Worm (Caenorhabditis elegans): ENCODE results near the gene clp-4.

The clp-4 gene

ce11 chrIII:1833984-1834563, 16.0 kb upstream of the clp-4 start, which contains the start of gene rexd-1:
Gene rexd-1 (plus strand): TSS chrIII:1834513.
- peak; percentile 84; the same call in 1 of the 2 replicates for TF ChIP-seq T22C8.4 (GFP tag; IDR thresholded peaks at IDR 0.05)
- no peak for TF ChIP-seq ztf-23 (GFP tag; IDR thresholded peaks at IDR 0.05)

- TF ChIP-seq flt-1 (GFP tag; IDR thresholded peaks at IDR 0.05) (no peak), ztf-23 (GFP tag; IDR thresholded peaks at IDR 0.05) (no peak), med-1 (GFP tag; optimal IDR thresholded peaks at IDR 0.05; ENCODE audit: insufficient read depth) (no peak)
Observed at ce11 chrIII:1832453-1832852, 14.3 kb upstream of the clp-4 start.

- TF ChIP-seq ztf-23 (GFP tag; IDR thresholded peaks at IDR 0.05) (no peak), klf-2 (GFP tag; conservative IDR thresholded peaks at IDR 0.05) (no peak), tab-1 (GFP tag; IDR thresholded peaks at IDR 0.05) (no peak), med-1 (GFP tag; optimal IDR thresholded peaks at IDR 0.05; ENCODE audit: insufficient read depth) (no peak), ref-1 (GFP tag; conservative IDR thresholded peaks at IDR 0.05) (no peak), flt-1 (GFP tag; IDR thresholded peaks at IDR 0.05) (no peak), T22C8.4 (GFP tag; IDR thresholded peaks at IDR 0.05) (no peak), ztf-29 (GFP tag; IDR thresholded peaks at IDR 0.05) (no peak), cog-1 (tag; optimal IDR thresholded peaks at IDR 0.05) (no peak)
Observed at ce11 chrIII:1831104-1831503, 13.0 kb upstream of the clp-4 start.

- TF ChIP-seq tab-1 (GFP tag; IDR thresholded peaks at IDR 0.05) (peak; percentile 88), flt-1 (GFP tag; IDR thresholded peaks at IDR 0.05) (peak; percentile 90), ref-1 (GFP tag; conservative IDR thresholded peaks at IDR 0.05) (no peak), ztf-29 (GFP tag; IDR thresholded peaks at IDR 0.05) (peak; percentile 29; the same call in 1 of the 2 replicates), ztf-23 (GFP tag; IDR thresholded peaks at IDR 0.05) (peak; percentile 77), klf-2 (GFP tag; conservative IDR thresholded peaks at IDR 0.05) (no peak), T22C8.4 (GFP tag; IDR thresholded peaks at IDR 0.05) (no peak), med-1 (GFP tag; optimal IDR thresholded peaks at IDR 0.05; ENCODE audit: insufficient read depth) (peak; percentile 80), cog-1 (tag; optimal IDR thresholded peaks at IDR 0.05) (no peak)
Observed at ce11 chrIII:1824264-1824922, 6.3 kb upstream of the clp-4 start, which contains the start of the genes pvf-1 and Y39A3CL.7. Gene pvf-1 (minus strand): TSS chrIII:1824314. Gene Y39A3CL.7 (plus strand): TSS chrIII:1824919.

ce11 chrIII:1819049-1819597, 1.0 kb upstream of the clp-4 start:
- TF ChIP-seq T22C8.4 (GFP tag; IDR thresholded peaks at IDR 0.05) (no peak), ztf-23 (GFP tag; IDR thresholded peaks at IDR 0.05) (no peak), cog-1 (tag; optimal IDR thresholded peaks at IDR 0.05) (no peak), ztf-29 (GFP tag; IDR thresholded peaks at IDR 0.05) (no peak), ref-1 (GFP tag; conservative IDR thresholded peaks at IDR 0.05) (no peak), med-1 (GFP tag; optimal IDR thresholded peaks at IDR 0.05; ENCODE audit: insufficient read depth) (no peak), tab-1 (GFP tag; IDR thresholded peaks at IDR 0.05) (no peak), flt-1 (GFP tag; IDR thresholded peaks at IDR 0.05) (no peak), klf-2 (GFP tag; conservative IDR thresholded peaks at IDR 0.05) (no peak)

ce11 chrIII:1814285-1814684, 3.8 kb downstream of the clp-4 start:
- TF ChIP-seq ztf-29 (GFP tag; IDR thresholded peaks at IDR 0.05): no peak
- TF ChIP-seq ref-1 (GFP tag; conservative IDR thresholded peaks at IDR 0.05): no peak
- no peak for TF ChIP-seq tab-1 (GFP tag; IDR thresholded peaks at IDR 0.05)
- no peak for TF ChIP-seq klf-2 (GFP tag; conservative IDR thresholded peaks at IDR 0.05)

- peak; percentile 98 for TF ChIP-seq T22C8.4 (GFP tag; IDR thresholded peaks at IDR 0.05)
Observed at ce11 chrIII:1807297-1807935, 10.7 kb downstream of the clp-4 start.

ce11 chrIII:1806183-1806798, 11.8 kb downstream of the clp-4 start:
- peak; percentile 84 for TF ChIP-seq T22C8.4 (GFP tag; IDR thresholded peaks at IDR 0.05)
- TF ChIP-seq ztf-29 (GFP tag; IDR thresholded peaks at IDR 0.05): no peak
- no peak for TF ChIP-seq flt-1 (GFP tag; IDR thresholded peaks at IDR 0.05)

ce11 chrIII:1805415-1806008, 12.6 kb downstream of the clp-4 start:
- no peak for TF ChIP-seq cog-1 (tag; optimal IDR thresholded peaks at IDR 0.05)
- peak; percentile 87 for TF ChIP-seq T22C8.4 (GFP tag; IDR thresholded peaks at IDR 0.05)
- TF ChIP-seq klf-2 (GFP tag; conservative IDR thresholded peaks at IDR 0.05): no peak
- TF ChIP-seq flt-1 (GFP tag; IDR thresholded peaks at IDR 0.05): no peak
- TF ChIP-seq tab-1 (GFP tag; IDR thresholded peaks at IDR 0.05): no peak
- no peak for TF ChIP-seq ztf-23 (GFP tag; IDR thresholded peaks at IDR 0.05)
- TF ChIP-seq ref-1 (GFP tag; conservative IDR thresholded peaks at IDR 0.05): no peak
- no peak for TF ChIP-seq med-1 (GFP tag; optimal IDR thresholded peaks at IDR 0.05; ENCODE audit: insufficient read depth)

ce11 chrIII:1804477-1804876, 13.6 kb downstream of the clp-4 start:
- TF ChIP-seq cog-1 (tag; optimal IDR thresholded peaks at IDR 0.05) (no peak), flt-1 (GFP tag; IDR thresholded peaks at IDR 0.05) (no peak), T22C8.4 (GFP tag; IDR thresholded peaks at IDR 0.05) (no peak), ref-1 (GFP tag; conservative IDR thresholded peaks at IDR 0.05) (no peak), med-1 (GFP tag; optimal IDR thresholded peaks at IDR 0.05; ENCODE audit: insufficient read depth) (no peak), tab-1 (GFP tag; IDR thresholded peaks at IDR 0.05) (no peak), ztf-23 (GFP tag; IDR thresholded peaks at IDR 0.05) (no peak), klf-2 (GFP tag; conservative IDR thresholded peaks at IDR 0.05) (no peak), ztf-29 (GFP tag; IDR thresholded peaks at IDR 0.05) (no peak)
